Worm (Caenorhabditis elegans) whole organism, late embryonic: Measurements from ENCODE around the gene ZC404.16.

Experiments
- ama-1 ChIP-seq: fragments of 150-350 bp; optimal IDR thresholded peaks from 2 replicates; lab custom pipeline; 2014
- ceh-22 ChIP-seq: sonication (generic microtip); optimal IDR thresholded peaks from 2 replicates; lab custom pipeline; 2017; ENCODE audit warnings: missing biosample characterization, missing genetic modification characterization
- ceh-45 ChIP-seq: fragments of 200-800 bp; sonication (Bioruptor generic); IDR thresholded peaks from 2 replicates; pipeline ENCODE4 v1.3.6; 2022; ENCODE audit warnings: missing genetic modification reagents, missing genetic modification characterization, missing compliant biosample characterization
- ceh-6 ChIP-seq: fragments of 200-800 bp; sonication (Bioruptor generic); optimal IDR thresholded peaks from 2 replicates; lab custom pipeline; 2018; ENCODE audit warnings: mild to moderate bottlenecking, missing genetic modification characterization, missing compliant biosample characterization
- eyg-1 ChIP-seq: sonication (generic microtip); optimal IDR thresholded peaks from 2 replicates; lab custom pipeline; 2016; ENCODE audit warnings: missing genotype, missing genetic modification characterization, missing compliant biosample characterization
- nfya-1 ChIP-seq: sonication (generic microtip); optimal IDR thresholded peaks from 2 replicates; lab custom pipeline; 2017; ENCODE audit warnings: missing genetic modification characterization, mild to moderate bottlenecking, missing compliant biosample characterization, antibody characterized with exemption, moderate library complexity
- nhr-11 ChIP-seq: fragments of 150-350 bp; optimal IDR thresholded peaks from 2 replicates; lab custom pipeline; 2014; ENCODE audit warnings: missing biosample characterization, missing genetic modification characterization
- npax-4 ChIP-seq: sonication (generic microtip); optimal IDR thresholded peaks from 2 replicates; lab custom pipeline; 2016; ENCODE audit warnings: missing genetic modification characterization, missing compliant biosample characterization
- pat-9 ChIP-seq: fragments of 200-800 bp; sonication (Bioruptor generic); optimal IDR thresholded peaks from 2 replicates; lab custom pipeline; 2018; ENCODE audit warnings: mild to moderate bottlenecking, missing genetic modification characterization, moderate library complexity, missing compliant biosample characterization
- pha-2 ChIP-seq: sonication (generic microtip); optimal IDR thresholded peaks from 2 replicates; lab custom pipeline; 2017; ENCODE audit warnings: mild to moderate bottlenecking, missing genetic modification characterization, missing compliant biosample characterization
- sox-2 ChIP-seq: fragments of 200-800 bp; sonication (Bioruptor generic); IDR thresholded peaks from 2 replicates; pipeline ENCODE4 v1.3.6; 2022; ENCODE audit warnings: missing genetic modification reagents, missing genetic modification characterization, missing compliant biosample characterization
- tbx-2 ChIP-seq: sonication (generic microtip); optimal IDR thresholded peaks from 2 replicates; lab custom pipeline; 2016; ENCODE audit warnings: missing genetic modification characterization, missing compliant biosample characterization
- unc-42 ChIP-seq: sonication (generic microtip); optimal IDR thresholded peaks from 2 replicates; lab custom pipeline; 2016; ENCODE audit warnings: missing genotype, missing genetic modification characterization, missing compliant biosample characterization
- unc-86 ChIP-seq: sonication (generic microtip); optimal IDR thresholded peaks from 2 replicates; lab custom pipeline; 2016; ENCODE audit warnings: missing genetic modification characterization, missing compliant biosample characterization

DNA sequence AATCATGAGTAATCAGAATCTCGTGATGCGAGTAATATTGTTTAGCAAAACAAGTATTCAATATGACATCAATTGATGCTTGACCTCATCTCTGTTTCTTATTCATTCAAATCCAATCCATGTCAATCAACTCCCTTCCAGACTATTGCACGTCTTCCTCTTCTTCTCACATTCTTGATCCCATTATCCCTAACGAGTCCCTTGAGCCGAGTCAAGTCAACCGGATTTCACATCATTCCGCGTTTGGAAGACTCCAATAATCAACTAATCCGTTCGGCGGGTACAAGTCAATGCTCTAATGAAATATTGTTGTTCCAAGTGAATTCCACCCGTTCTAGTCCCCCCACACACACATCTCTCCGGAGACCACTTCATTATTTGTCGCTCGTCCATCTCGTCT, 47.4 kb downstream of the ZC404.16 start:
- no peak for TF ChIP-seq pat-9 (tag; lab: Kevin White, UChicago)
- TF ChIP-seq sox-2, result no peak
- no peak for TF ChIP-seq tbx-2 (tag; lab: Kevin White, UChicago)
- no peak for TF ChIP-seq ceh-6
- no peak for TF ChIP-seq ama-1 (lab: Kevin White, UChicago)
- no peak for TF ChIP-seq ceh-45 (GFP tag; lab: Robert Waterston, UW)
- no peak for TF ChIP-seq unc-86
- TF ChIP-seq npax-4 (tag; lab: Kevin White, UChicago), result no peak
- TF ChIP-seq unc-42 (tag; lab: Kevin White, UChicago), result peak; percentile 93
- no peak for TF ChIP-seq nhr-11 (tag; lab: Kevin White, UChicago)
- TF ChIP-seq pha-2 (tag; lab: Kevin White, UChicago), result no peak
- TF ChIP-seq nfya-1, result no peak
- TF ChIP-seq ceh-22 (tag; lab: Kevin White, UChicago), result no peak
- TF ChIP-seq eyg-1 (tag; lab: Kevin White, UChicago), result no peak
